Fruit fly (Drosophila melanogaster) ovary, adult (tissue): ENCODE data around the gene siz.

Experiments
- CG17801 ChIP-seq: fragments of 200-800 bp; optimal IDR thresholded peaks from 2 replicates; lab custom pipeline; 2019; ENCODE audit warnings: missing biosample characterization, mild to moderate bottlenecking, missing genetic modification characterization, moderate library complexity; ENCODE audit not compliant: partially characterized antibody

The siz gene

dm6 chr3L:21041952-21042933 lies 7.9 kb downstream of the siz start:
- no peak for TF ChIP-seq CG17801 (GFP tag; lab: Kevin White, UChicago)

- no peak for TF ChIP-seq CG17801 (GFP tag; lab: Kevin White, UChicago)
Observed at dm6 chr3L:21043435-21043834, 9.1 kb downstream of the siz start.

dm6 chr3L:21043894-21044682 lies 9.8 kb downstream of the siz start:
- no peak for TF ChIP-seq CG17801 (GFP tag; lab: Kevin White, UChicago)

dm6 chr3L:21044721-21045120 lies 10.4 kb downstream of the siz start:
- TF ChIP-seq CG17801 (GFP tag; lab: Kevin White, UChicago): no peak

dm6 chr3L:21046107-21046708 lies 11.9 kb downstream of the siz start:
- TF ChIP-seq CG17801 (GFP tag; lab: Kevin White, UChicago): no peak

- TF ChIP-seq CG17801 (GFP tag; lab: Kevin White, UChicago): no peak
Observed at dm6 chr3L:21047037-21047436, 12.7 kb downstream of the siz start.

- TF ChIP-seq CG17801 (GFP tag; lab: Kevin White, UChicago): no peak
Observed at dm6 chr3L:21047734-21048657, 13.7 kb downstream of the siz start.

- TF ChIP-seq CG17801 (GFP tag; lab: Kevin White, UChicago): no peak
Observed at dm6 chr3L:21049417-21049914, 15.1 kb downstream of the siz start.

dm6 chr3L:21050068-21050736 lies 15.9 kb downstream of the siz start:
- TF ChIP-seq CG17801 (GFP tag; lab: Kevin White, UChicago): no peak

dm6 chr3L:21052191-21052951 lies 18.0 kb downstream of the siz start:
- no peak for TF ChIP-seq CG17801 (GFP tag; lab: Kevin White, UChicago)

- TF ChIP-seq CG17801 (GFP tag; lab: Kevin White, UChicago): no peak
Observed at dm6 chr3L:21053763-21054162, 19.4 kb downstream of the siz start.

- TF ChIP-seq CG17801 (GFP tag; lab: Kevin White, UChicago): no peak
Observed at dm6 chr3L:21054188-21054893, 20.0 kb downstream of the siz start.
